Fruit fly (Drosophila melanogaster): Measurements from ENCODE around the gene CG32161.

DNA sequence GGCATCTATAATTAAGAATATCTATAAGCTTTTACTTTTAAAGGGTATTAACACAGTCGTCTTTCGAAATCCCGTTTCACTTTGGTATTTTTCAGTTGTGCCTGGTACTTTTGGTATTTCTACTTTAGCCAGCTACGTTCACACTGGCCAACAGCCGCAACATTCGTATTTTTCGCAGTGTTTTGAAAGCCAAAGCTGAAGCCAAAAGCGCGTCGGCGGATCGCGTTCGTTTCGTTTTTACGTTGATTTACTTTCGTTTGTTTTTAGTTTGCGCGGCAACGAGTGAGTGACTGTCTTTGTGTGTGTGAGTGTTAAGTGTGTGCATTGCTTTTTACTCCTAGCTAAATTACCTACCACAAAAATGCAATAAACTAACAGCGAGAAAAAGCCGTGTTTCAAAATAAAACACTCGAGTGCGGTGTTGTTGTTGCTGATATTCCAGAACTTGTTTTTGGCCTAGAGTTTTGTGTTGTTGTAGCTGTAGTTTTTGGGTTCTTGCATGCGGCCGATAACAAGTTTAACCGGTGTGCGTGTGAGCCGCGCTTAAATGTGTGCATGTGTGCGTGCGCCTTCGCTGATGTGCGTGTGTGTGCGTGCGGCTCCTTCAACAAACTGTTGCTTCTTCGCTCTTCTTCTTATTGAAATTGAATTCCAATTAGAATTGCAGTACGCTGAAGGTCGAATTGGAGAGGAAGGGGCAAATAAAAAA lies 19.2 kb downstream of the CG32161 start, which contains the start of gene Lmpt:
- TF ChIP-seq psq (optimal IDR thresholded peaks at IDR 0.05) = no peak
- no peak for TF ChIP-seq Myc (optimal IDR thresholded peaks at IDR 0.05)
- TF ChIP-seq Sin3A (optimal IDR thresholded peaks at IDR 0.05) = no peak
- TF ChIP-seq h (optimal IDR thresholded peaks at IDR 0.05) = no peak

Data from Kc167 (cell line).